Fruit fly (Drosophila melanogaster) S2 (cell line): ENCODE data around the gene CG13055.

Source experiments
- CG8478 ChIP-seq: fragments of >200 bp; optimal IDR thresholded peaks from 2 replicates; lab custom pipeline; 2018
- CTCF ChIP-seq, 2 experiments: fragments of >200 bp; optimal IDR thresholded peaks; 2 replicates each; lab custom pipeline; 2018

DNA sequence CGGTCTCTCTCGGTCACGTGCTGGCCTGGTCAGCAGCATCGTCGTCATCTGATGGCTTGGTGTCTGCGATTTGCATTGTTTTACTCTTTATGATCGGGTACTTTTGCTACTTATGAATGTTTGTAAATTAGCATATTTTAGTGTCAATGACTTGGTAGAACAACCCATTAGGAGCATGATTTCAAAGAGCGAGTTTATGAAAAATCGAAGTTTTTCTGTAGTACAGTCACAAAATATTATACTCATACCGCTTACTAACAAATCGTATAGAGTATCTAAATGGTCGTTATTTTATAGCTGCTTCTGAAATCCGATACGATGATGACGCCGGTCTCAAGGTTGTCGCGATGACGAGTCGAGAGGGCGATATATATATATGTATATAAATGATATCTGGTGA is 34.1 kb upstream of the CG13055 start:
- TF ChIP-seq CTCF (optimal IDR thresholded peaks at IDR 0.05; lab: Kevin White, UChicago) (no peak), CG8478 (lab: Kevin White, UChicago) (no peak)
